Worm (Caenorhabditis elegans) whole organism, L4 larva: ENCODE data around the gene brc-2.

ENCODE experiments used
- Y105C5A.15 ChIP-seq: fragments of 200-800 bp; sonication (Bioruptor generic); IDR thresholded peaks from 2 replicates; pipeline ENCODE4 v1.3.6; 2022; ENCODE audit warnings: missing genetic modification characterization, missing compliant biosample characterization
- ama-1 ChIP-seq: fragments of 150-350 bp; optimal IDR thresholded peaks from 2 replicates; lab custom pipeline; 2014; ENCODE audit warnings: inconsistent platforms, mixed read lengths
- fkh-10 ChIP-seq: fragments of 150-350 bp; optimal IDR thresholded peaks from 2 replicates; lab custom pipeline; 2014; ENCODE audit warnings: missing biosample characterization, missing genetic modification reagents, missing genetic modification characterization
- lin-39 ChIP-seq: fragments of 150-350 bp; optimal IDR thresholded peaks from 2 replicates; lab custom pipeline; 2014; ENCODE audit warnings: missing biosample characterization, missing genetic modification reagents, missing genetic modification characterization
- mdl-1 ChIP-seq, 2 experiments: fragments of 150-350 bp in 1 of 2; sonication (generic microtip) in 1 of 2; optimal IDR thresholded peaks; 2 replicates each; lab custom pipeline; 2014 to 2017; ENCODE audit warnings: missing biosample characterization in 2 of 2, missing genetic modification characterization in 2 of 2
- snpc-4 ChIP-seq: fragments of 150-350 bp; optimal IDR thresholded peaks from 2 replicates; lab custom pipeline; 2014; ENCODE audit warnings: missing biosample characterization, missing genetic modification characterization

ce11 chrIII:6939523-6939922, 36.6 kb upstream of the brc-2 start, which contains the start of gene F57B9.3:
- TF ChIP-seq Y105C5A.15 (no peak), snpc-4 (tag; lab: Kevin White, UChicago) (no peak), lin-39 (tag; lab: Kevin White, UChicago) (no peak), ama-1 (lab: Kevin White, UChicago) (no peak), fkh-10 (no peak), mdl-1 (tag; optimal IDR thresholded peaks at IDR 0.05; lab: Kevin White, UChicago) (no peak)
